Worm (Caenorhabditis elegans): ENCODE results near the gene acr-18.

Gene acr-18

DNA sequence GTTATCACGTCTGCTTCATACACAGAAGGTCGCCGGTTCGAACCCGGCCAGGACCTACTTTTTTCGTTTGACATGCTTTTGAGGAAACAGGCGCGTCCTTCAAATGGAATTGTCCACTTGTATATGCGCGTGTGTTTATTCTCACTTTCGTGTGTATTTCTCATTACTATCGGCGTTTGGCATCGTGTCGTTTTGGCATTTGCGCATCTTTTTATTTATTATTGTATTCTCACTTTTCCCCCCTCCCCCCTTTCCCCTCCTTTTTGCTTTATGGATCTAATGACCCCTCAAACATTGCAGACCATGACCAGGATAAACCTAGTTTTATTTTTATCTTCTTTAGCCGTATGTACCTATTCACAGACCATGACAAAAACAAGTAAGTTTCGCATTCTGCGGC, 41.5 kb downstream of the acr-18 start, which contains the start of gene F21A3.3:
F21A3.3 (plus strand) TSS at position 301 of the 400 bp plus-strand sequence.
- TF ChIP-seq T26A8.4 (GFP tag; IDR thresholded peaks at IDR 0.05) = no peak
- peak; percentile 86 for TF ChIP-seq aha-1 (tag)

DNA sequence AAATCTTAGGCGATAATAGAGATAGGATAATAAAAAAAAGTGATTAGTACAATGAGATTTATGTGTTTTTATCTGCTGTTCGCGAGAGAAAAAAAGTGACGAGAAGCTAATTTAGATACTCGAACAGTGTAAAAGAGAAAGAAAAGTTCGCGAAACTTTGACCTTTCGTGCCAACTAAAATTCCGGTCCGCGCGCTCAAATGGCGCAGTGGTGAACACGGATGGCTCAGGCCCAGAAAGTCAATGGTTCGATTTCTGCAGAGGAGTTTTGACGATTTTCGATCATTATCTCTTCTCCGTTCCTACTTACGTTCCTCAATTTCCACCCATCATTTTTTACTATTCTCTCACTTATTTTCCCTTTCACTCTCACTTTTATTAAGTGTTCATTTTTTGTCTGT, 42.5 kb downstream of the acr-18 start:
- TF ChIP-seq daf-16 (GFP tag; optimal IDR thresholded peaks at IDR 0.05) (no peak), daf-16 (tag; optimal IDR thresholded peaks at IDR 0.05) (no peak), ceh-44 (GFP tag; IDR thresholded peaks at IDR 0.05) (no peak), snpc-1.2 (GFP tag; IDR thresholded peaks at IDR 0.05) (no peak), gei-8 (GFP tag; optimal IDR thresholded peaks at IDR 0.05) (no peak), lsy-2 (tag; optimal IDR thresholded peaks at IDR 0.05) (no peak), nhr-41 (GFP tag; IDR thresholded peaks at IDR 0.05) (no peak), lin-15B (tag; optimal IDR thresholded peaks at IDR 0.05) (no peak), Y105C5A.15 (GFP tag; IDR thresholded peaks at IDR 0.05) (no peak)

DNA sequence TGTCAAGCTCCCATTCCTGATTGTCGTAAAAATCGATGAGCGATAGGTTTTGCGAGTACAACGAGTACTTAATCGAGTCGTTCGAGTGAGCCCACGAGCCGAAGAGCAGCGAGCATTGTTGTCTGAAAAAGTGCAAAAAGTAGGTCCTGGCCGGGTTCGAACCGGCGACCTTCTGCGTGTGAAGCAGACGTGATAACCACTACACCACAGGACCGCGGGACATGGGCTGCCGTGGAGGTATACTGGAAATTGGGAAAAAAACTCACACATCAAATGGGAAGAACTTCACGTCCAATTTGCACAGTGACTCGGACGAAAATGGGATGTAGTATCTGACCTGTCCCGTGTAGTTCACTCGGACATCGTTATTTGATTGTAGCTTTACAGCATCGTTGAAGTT, 43.6 kb downstream of the acr-18 start:
- no peak for TF ChIP-seq fkh-10 (GFP tag; optimal IDR thresholded peaks at IDR 0.05)
- TF ChIP-seq duxl-1 (tag; optimal IDR thresholded peaks at IDR 0.05; ENCODE audit: poor library complexity) = no peak
- TF ChIP-seq nhr-6 (tag; optimal IDR thresholded peaks at IDR 0.05) = no peak
- TF ChIP-seq mes-2 (tag; optimal IDR thresholded peaks at IDR 0.05; ENCODE audit: poor library complexity, severe bottlenecking) = peak; percentile 34
- TF ChIP-seq hmg-1.1 (GFP tag; IDR thresholded peaks at IDR 0.05) = peak; percentile 57; the same call in 1 of the 2 replicates
- TF ChIP-seq vab-7 (GFP tag; IDR thresholded peaks at IDR 0.05) = peak; percentile 59
- peak; percentile 88 for TF ChIP-seq D1046.2 (GFP tag; IDR thresholded peaks at IDR 0.05)
- no peak for TF ChIP-seq daf-12 (tag; optimal IDR thresholded peaks at IDR 0.05)
- no peak for TF ChIP-seq pha-4 (GFP tag; IDR thresholded peaks at IDR 0.05)
- TF ChIP-seq pha-4 (tag; optimal IDR thresholded peaks at IDR 0.05) = no peak
- no peak for TF ChIP-seq lsy-2 (tag; optimal IDR thresholded peaks at IDR 0.05)
- no peak for TF ChIP-seq nhr-42 (GFP tag; IDR thresholded peaks at IDR 0.05)
- TF ChIP-seq snpc-4 (tag; optimal IDR thresholded peaks at IDR 0.05) = no peak
- TF ChIP-seq lin-1 (GFP tag; IDR thresholded peaks at IDR 0.05) = no peak; the same call in 1 of the 2 replicates
- TF ChIP-seq dmd-6 (GFP tag; IDR thresholded peaks at IDR 0.05) = peak; percentile 48
- TF ChIP-seq zfp-3 (GFP tag; conservative IDR thresholded peaks at IDR 0.05) = no peak
- TF ChIP-seq fos-1 (tag; optimal IDR thresholded peaks at IDR 0.05) = no peak
- 0 out of 4 replicates have a peak, but pooled peaks of 1 of the 2 experiments have one; percentile 54 for TF ChIP-seq madf-5 (GFP tag; IDR thresholded peaks at IDR 0.05)
- TF ChIP-seq nhr-48 (tag; optimal IDR thresholded peaks at IDR 0.05) = no peak
- no peak for TF ChIP-seq nhr-77 (tag; optimal IDR thresholded peaks at IDR 0.05)
- no peak for TF ChIP-seq nhr-28 (tag; optimal IDR thresholded peaks at IDR 0.05)
- no peak for TF ChIP-seq sdz-12 (GFP tag; optimal IDR thresholded peaks at IDR 0.05)
- no peak for TF ChIP-seq pqm-1 (tag; optimal IDR thresholded peaks at IDR 0.05)
- TF ChIP-seq egl-43 (GFP tag; IDR thresholded peaks at IDR 0.05) = peak; percentile 77
- no peak for TF ChIP-seq tag-97 (GFP tag; IDR thresholded peaks at IDR 0.05)
- TF ChIP-seq madf-9 (GFP tag; conservative IDR thresholded peaks at IDR 0.05) = peak; percentile 52; the same call in 1 of the 2 replicates
- no peak for TF ChIP-seq T20F7.1 (GFP tag; optimal IDR thresholded peaks at IDR 0.05)
- no peak for TF ChIP-seq F10B5.3 (tag; optimal IDR thresholded peaks at IDR 0.05)
- TF ChIP-seq dve-1 (tag; optimal IDR thresholded peaks at IDR 0.05; ENCODE audit: insufficient read depth) = peak; percentile 34
- TF ChIP-seq hlh-11 (tag; optimal IDR thresholded peaks at IDR 0.05) = peak; percentile 7
- 0 out of 2 replicates have a peak, but pooled peaks have one; percentile 14 for TF ChIP-seq set-16 (GFP tag; IDR thresholded peaks at IDR 0.05)
- no peak for TF ChIP-seq daf-8 (GFP tag; IDR thresholded peaks at IDR 0.05)
- no peak for TF ChIP-seq egl-27 (tag; optimal IDR thresholded peaks at IDR 0.05)
- no peak for TF ChIP-seq ceh-44 (GFP tag; IDR thresholded peaks at IDR 0.05)
- no peak for TF ChIP-seq php-3 (GFP tag; IDR thresholded peaks at IDR 0.05)
- TF ChIP-seq unc-62 (GFP tag; optimal IDR thresholded peaks at IDR 0.05 in 1 of 2) = peak in 1 of 2 experiments; percentile 31
- TF ChIP-seq unc-62 (tag; optimal IDR thresholded peaks at IDR 0.05) = no peak
- no peak for TF ChIP-seq dmd-9 (GFP tag; IDR thresholded peaks at IDR 0.05)
- TF ChIP-seq lin-29 (GFP tag; IDR thresholded peaks at IDR 0.05) = no peak
- no peak for TF ChIP-seq zip-2 (tag; optimal IDR thresholded peaks at IDR 0.05)

Measured in whole organism, L4 larva.